Fruit fly (Drosophila melanogaster) whole organism, wandering third instar larva: ENCODE results near the gene Wnt10.

Source experiments
- Abd-B ChIP-seq: fragments of >200 bp; optimal IDR thresholded peaks from 2 replicates; lab custom pipeline; 2017; ENCODE audit warnings: missing biosample characterization, missing genetic modification characterization
- CG32264 ChIP-seq: fragments of 200-800 bp; sonication (Bioruptor generic); optimal IDR thresholded peaks from 2 replicates; lab custom pipeline; 2016; ENCODE audit warnings: missing biosample characterization, missing genetic modification characterization
- CG9705 ChIP-seq: fragments of 200-800 bp; sonication (Bioruptor generic); optimal IDR thresholded peaks from 2 replicates; lab custom pipeline; 2018; ENCODE audit warnings: missing biosample characterization, mild to moderate bottlenecking, missing genetic modification characterization
- CrebA ChIP-seq: fragments of 200-800 bp; sonication (Bioruptor generic); optimal IDR thresholded peaks from 2 replicates; lab custom pipeline; 2016; ENCODE audit warnings: missing biosample characterization, mild to moderate bottlenecking, missing genetic modification characterization, borderline replicate concordance
- Dfd ChIP-seq: fragments of >200 bp; optimal IDR thresholded peaks from 2 replicates; lab custom pipeline; 2017; ENCODE audit warnings: missing biosample characterization, missing genetic modification characterization
- GATAd ChIP-seq: sonication (Bioruptor generic); optimal IDR thresholded peaks from 2 replicates; lab custom pipeline; 2016; ENCODE audit warnings: missing biosample characterization, missing genetic modification characterization
- HLH106 ChIP-seq: fragments of 200-800 bp; optimal IDR thresholded peaks from 3 replicates; lab custom pipeline; 2019; ENCODE audit warnings: missing biosample characterization, mild to moderate bottlenecking, missing genetic modification characterization, moderate library complexity
- Hnf4 ChIP-seq: fragments of 200-800 bp; sonication (Bioruptor generic); optimal IDR thresholded peaks from 2 replicates; lab custom pipeline; 2016; ENCODE audit warnings: missing biosample characterization, mild to moderate bottlenecking, missing genetic modification characterization
- Hr78 ChIP-seq: fragments of >200 bp; optimal IDR thresholded peaks from 2 replicates; lab custom pipeline; 2017; ENCODE audit warnings: missing biosample characterization, missing genetic modification characterization
- Hr83 ChIP-seq: fragments of 200-300 bp; sonication (Bioruptor generic); optimal IDR thresholded peaks from 2 replicates; lab custom pipeline; 2016; ENCODE audit warnings: missing biosample characterization, mild to moderate bottlenecking, missing genetic modification characterization, moderate library complexity; ENCODE audit not compliant: poor library complexity, severe bottlenecking
- Jra ChIP-seq: sonication (Bioruptor generic); optimal IDR thresholded peaks from 2 replicates; lab custom pipeline; 2016; ENCODE audit warnings: missing biosample characterization, missing genetic modification characterization
- Mio ChIP-seq: sonication (Bioruptor generic); optimal IDR thresholded peaks from 2 replicates; lab custom pipeline; 2016; ENCODE audit warnings: missing biosample characterization, missing genetic modification characterization
- Myc ChIP-seq: fragments of >200 bp; optimal IDR thresholded peaks from 2 replicates; lab custom pipeline; 2017
- OdsH ChIP-seq: fragments of 200-800 bp; sonication (Bioruptor generic); optimal IDR thresholded peaks from 2 replicates; lab custom pipeline; 2016; ENCODE audit warnings: missing biosample characterization, mild to moderate bottlenecking, missing genetic modification characterization
- Rel ChIP-seq, 2 experiments: fragments of 200-800 bp; sonication (Bioruptor generic) in 1 of 2; optimal IDR thresholded peaks; 2 replicates in 1 of 2; 3 replicates in 1 of 2; lab custom pipeline; 2016 to 2019; ENCODE audit warnings: mild to moderate bottlenecking in 2 of 2, missing biosample characterization in 2 of 2, missing genetic modification characterization in 2 of 2, moderate library complexity in 1 of 2
- Sp1 ChIP-seq: fragments of 200-800 bp; sonication (Bioruptor generic); optimal IDR thresholded peaks from 3 replicates; lab custom pipeline; 2019; ENCODE audit warnings: missing biosample characterization, mild to moderate bottlenecking, missing genetic modification characterization, moderate library complexity
- Vsx2 ChIP-seq: fragments of 200-300, 225-300 bp; sonication (Bioruptor generic); optimal IDR thresholded peaks from 2 replicates; lab custom pipeline; 2018; ENCODE audit warnings: missing biosample characterization, missing genetic modification characterization; ENCODE audit not compliant: partially characterized antibody
- br ChIP-seq: fragments of 200-800 bp; sonication (Bioruptor generic); optimal IDR thresholded peaks from 2 replicates; lab custom pipeline; 2016; ENCODE audit warnings: missing biosample characterization, missing genetic modification characterization
- brk ChIP-seq: fragments of 200-800 bp; sonication (Bioruptor generic); optimal IDR thresholded peaks from 2 replicates; lab custom pipeline; 2016; ENCODE audit warnings: missing biosample characterization, mild to moderate bottlenecking, missing genetic modification characterization
- dl ChIP-seq, 2 experiments: fragments of 175-275, 200-275 bp in 1 of 2; fragments of 200-275 bp in 1 of 2; sonication (Bioruptor generic); optimal IDR thresholded peaks; lab custom pipeline; 2018; ENCODE audit warnings: mild to moderate bottlenecking in 2 of 2, missing biosample characterization in 2 of 2, missing genetic modification characterization in 2 of 2, moderate library complexity in 2 of 2; ENCODE audit not compliant: partially characterized antibody in 2 of 2, insufficient read depth in 1 of 2
- dmrt93B ChIP-seq: fragments of 200-800 bp; sonication (Bioruptor generic); optimal IDR thresholded peaks from 2 replicates; lab custom pipeline; 2018; ENCODE audit warnings: missing biosample characterization, mild to moderate bottlenecking, missing genetic modification characterization
- dsf ChIP-seq: sonication (Bioruptor generic); optimal IDR thresholded peaks from 2 replicates; lab custom pipeline; 2016; ENCODE audit warnings: missing biosample characterization, missing genetic modification characterization, borderline replicate concordance
- ey ChIP-seq: fragments of 200-800 bp; sonication (Bioruptor generic); optimal IDR thresholded peaks from 2 replicates; lab custom pipeline; 2016; ENCODE audit warnings: missing biosample characterization, missing genetic modification characterization
- foxo ChIP-seq, 2 experiments: fragments of 200-800 bp; sonication (Bioruptor generic); optimal IDR thresholded peaks; 2 replicates in 1 of 2; 3 replicates in 1 of 2; lab custom pipeline; 2016 to 2017; ENCODE audit warnings: missing biosample characterization in 2 of 2, missing genetic modification characterization in 2 of 2
- fru ChIP-seq: fragments of 200-800 bp; sonication (Bioruptor generic); optimal IDR thresholded peaks from 3 replicates; lab custom pipeline; 2016; ENCODE audit warnings: missing biosample characterization, mild to moderate bottlenecking, missing genetic modification characterization
- h ChIP-seq: fragments of 200-800 bp; sonication (Bioruptor generic); optimal IDR thresholded peaks from 3 replicates; lab custom pipeline; 2016; ENCODE audit warnings: missing biosample characterization, mild to moderate bottlenecking, missing genetic modification characterization
- jim ChIP-seq: fragments of 175-275, 200-325 bp; sonication (Bioruptor generic); optimal IDR thresholded peaks from 2 replicates; lab custom pipeline; 2016; ENCODE audit warnings: missing biosample characterization, mild to moderate bottlenecking, missing genetic modification characterization
- lola ChIP-seq: fragments of >200 bp; optimal IDR thresholded peaks from 2 replicates; lab custom pipeline; 2017; ENCODE audit warnings: missing biosample characterization, missing genetic modification characterization
- pan ChIP-seq: fragments of >200 bp; optimal IDR thresholded peaks from 2 replicates; lab custom pipeline; 2017
- psq ChIP-seq: fragments of 200-800 bp; sonication (Bioruptor generic); optimal IDR thresholded peaks from 3 replicates; lab custom pipeline; 2017; ENCODE audit warnings: missing biosample characterization, mild to moderate bottlenecking, missing genetic modification characterization, moderate library complexity
- rgr ChIP-seq: fragments of 200-800 bp; sonication (Bioruptor generic); optimal IDR thresholded peaks from 3 replicates; lab custom pipeline; 2016; ENCODE audit warnings: missing biosample characterization, mild to moderate bottlenecking, missing genetic modification characterization
- sage ChIP-seq: fragments of 200-800 bp; sonication (Bioruptor generic); optimal IDR thresholded peaks from 2 replicates; lab custom pipeline; 2016; ENCODE audit warnings: missing biosample characterization, mild to moderate bottlenecking, missing genetic modification characterization
- sv ChIP-seq: fragments of 200-800 bp; sonication (Bioruptor generic); optimal IDR thresholded peaks from 3 replicates; lab custom pipeline; 2016; ENCODE audit warnings: missing biosample characterization, missing genetic modification characterization
- tai ChIP-seq: sonication (Bioruptor generic); optimal IDR thresholded peaks from 2 replicates; lab custom pipeline; 2016; ENCODE audit warnings: missing biosample characterization, missing genetic modification characterization
- usp ChIP-seq: fragments of >200 bp; optimal IDR thresholded peaks from 2 replicates; lab custom pipeline; 2017; ENCODE audit warnings: missing biosample characterization, missing genetic modification characterization
- woc ChIP-seq: sonication (Bioruptor generic); optimal IDR thresholded peaks from 2 replicates; lab custom pipeline; 2016; ENCODE audit warnings: missing biosample characterization, mild to moderate bottlenecking, missing genetic modification characterization

The Wnt10 gene

dm6 chr2L:7339392-7340014 is 23.7 kb upstream of the Wnt10 start:
- TF ChIP-seq dsf (no peak), dmrt93B (GFP tag; lab: Kevin White, UChicago) (peak; percentile 18), ey (GFP tag; lab: Kevin White, UChicago) (no peak), Jra (GFP tag; lab: Kevin White, UChicago) (no peak), Hr83 (peak; percentile 38), jim (no peak), brk (GFP tag; lab: Kevin White, UChicago) (no peak), fru (GFP tag; lab: Kevin White, UChicago) (no peak)

dm6 chr2L:7340139-7340538 is 23.0 kb upstream of the Wnt10 start:
- TF ChIP-seq Sp1 (GFP tag; lab: Kevin White, UChicago), result no peak
- no peak for TF ChIP-seq usp (GFP tag; lab: Kevin White, UChicago)
- TF ChIP-seq Dfd, result no peak
- no peak for TF ChIP-seq HLH106 (tag; lab: Kevin White, UChicago)
- TF ChIP-seq Myc (lab: Kevin White, UChicago), result no peak
- TF ChIP-seq Mio (GFP tag; lab: Kevin White, UChicago), result no peak
- no peak for TF ChIP-seq Jra (GFP tag; lab: Kevin White, UChicago)
- no peak for TF ChIP-seq rgr (GFP tag; lab: Kevin White, UChicago)
- no peak for TF ChIP-seq Rel (GFP tag; optimal IDR thresholded peaks at IDR 0.05; lab: Kevin White, UChicago)
- TF ChIP-seq Rel (tag; optimal IDR thresholded peaks at IDR 0.05; lab: Kevin White, UChicago), result no peak
- no peak for TF ChIP-seq sage
- no peak for TF ChIP-seq Vsx2 (GFP tag; lab: Kevin White, UChicago)
- TF ChIP-seq tai (GFP tag; lab: Kevin White, UChicago), result no peak
- TF ChIP-seq foxo (GFP tag; optimal IDR thresholded peaks at IDR 0.05; lab: Kevin White, UChicago), result no peak
- no peak for TF ChIP-seq CG32264 (GFP tag; lab: Kevin White, UChicago)
- TF ChIP-seq Hr78, result no peak
- no peak for TF ChIP-seq dmrt93B (GFP tag; lab: Kevin White, UChicago)
- no peak for TF ChIP-seq CrebA
- no peak for TF ChIP-seq psq (GFP tag; lab: Kevin White, UChicago)
- TF ChIP-seq pan, result no peak
- TF ChIP-seq dl (GFP tag; optimal IDR thresholded peaks at IDR 0.05; lab: Kevin White, UChicago; ENCODE audit: insufficient read depth in 1 of 2, partially characterized antibody in 2 of 2), result no peak

- TF ChIP-seq CG9705 (GFP tag; lab: Kevin White, UChicago) (no peak), brk (GFP tag; lab: Kevin White, UChicago) (no peak), Jra (GFP tag; lab: Kevin White, UChicago) (no peak), CG32264 (GFP tag; lab: Kevin White, UChicago) (no peak), usp (GFP tag; lab: Kevin White, UChicago) (no peak), sage (no peak), dsf (no peak), Myc (lab: Kevin White, UChicago) (no peak), Dfd (no peak)
These were observed 10.4 kb upstream of the Wnt10 start for dm6 chr2L:7352775-7353187.

- TF ChIP-seq Hr83 (peak; percentile 7), woc (peak; percentile 90), dsf (peak; percentile 42), Myc (lab: Kevin White, UChicago) (no peak), Jra (GFP tag; lab: Kevin White, UChicago) (peak; percentile 79), jim (no peak), Mio (GFP tag; lab: Kevin White, UChicago) (no peak), CG9705 (GFP tag; lab: Kevin White, UChicago) (peak; percentile 86), Hnf4 (GFP tag; lab: Kevin White, UChicago) (peak; percentile 92), dl (GFP tag; optimal IDR thresholded peaks at IDR 0.05; lab: Kevin White, UChicago; ENCODE audit: insufficient read depth in 1 of 2, partially characterized antibody in 2 of 2) (no peak), HLH106 (tag; lab: Kevin White, UChicago) (peak; percentile 92), h (GFP tag; lab: Kevin White, UChicago) (peak; percentile 96), Abd-B (GFP tag; lab: Kevin White, UChicago) (no peak), brk (GFP tag; lab: Kevin White, UChicago) (peak; percentile 75), sage (peak; percentile 86), ey (GFP tag; lab: Kevin White, UChicago) (peak; percentile 93), CG32264 (GFP tag; lab: Kevin White, UChicago) (peak; percentile 85), CrebA (peak; percentile 44), rgr (GFP tag; lab: Kevin White, UChicago) (peak; percentile 92), sv (no peak), foxo (GFP tag; optimal IDR thresholded peaks at IDR 0.05; lab: Kevin White, UChicago) (peak; percentile 72 to 93), GATAd (GFP tag; lab: Kevin White, UChicago) (no peak), Sp1 (GFP tag; lab: Kevin White, UChicago) (peak; percentile 89), lola (GFP tag; lab: Kevin White, UChicago) (no peak), Dfd (no peak), OdsH (peak; percentile 90), Hr78 (no peak), br (GFP tag; lab: Kevin White, UChicago) (peak; percentile 94), psq (GFP tag; lab: Kevin White, UChicago) (peak; percentile 82), tai (GFP tag; lab: Kevin White, UChicago) (peak; percentile 81), pan (no peak), Rel (GFP tag; optimal IDR thresholded peaks at IDR 0.05; lab: Kevin White, UChicago) (peak; percentile 84), Rel (tag; optimal IDR thresholded peaks at IDR 0.05; lab: Kevin White, UChicago) (peak; percentile 80), dmrt93B (GFP tag; lab: Kevin White, UChicago) (peak; percentile 76), fru (GFP tag; lab: Kevin White, UChicago) (peak; percentile 95)
These were observed 5.1 kb upstream of the Wnt10 start for dm6 chr2L:7358008-7358582.
